Fruit fly (Drosophila melanogaster): ENCODE data around the gene S-Lap1.

S-Lap1 gene

DNA sequence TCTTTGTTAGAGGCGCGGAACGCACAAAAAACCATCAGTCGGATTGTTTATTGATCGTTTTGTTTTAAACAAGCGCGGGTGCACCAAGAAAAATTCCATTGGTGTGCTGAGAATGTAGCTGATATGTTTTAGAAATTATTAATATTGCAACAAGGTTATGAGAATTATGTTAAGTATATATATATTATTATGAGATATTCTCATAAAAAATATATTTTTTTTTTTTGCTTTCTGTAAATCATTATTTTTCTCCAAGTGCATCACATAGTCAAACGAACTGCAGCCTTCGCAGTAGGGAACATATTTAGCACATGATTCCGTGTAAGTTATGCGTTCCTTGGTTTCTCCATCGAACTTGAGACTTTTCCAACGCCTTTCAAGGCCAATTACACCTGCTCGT lies 11.9 kb downstream of the S-Lap1 start (continued):
- TF ChIP-seq CG14014 (GFP tag; IDR thresholded peaks at IDR 0.05) (no peak), CrebB (tag; optimal IDR thresholded peaks at IDR 0.05) (no peak), CG1647 (GFP tag; optimal IDR thresholded peaks at IDR 0.05) (no peak), Oli (tag; optimal IDR thresholded peaks at IDR 0.05) (peak; percentile 55), gce (GFP tag; IDR thresholded peaks at IDR 0.05) (peak; percentile 65; the same call in 1 of the 3 replicates), CoRest (tag; optimal IDR thresholded peaks at IDR 0.05) (peak; percentile 71), CG13624 (GFP tag; optimal IDR thresholded peaks at IDR 0.05) (no peak), vvl (GFP tag; IDR thresholded peaks at IDR 0.05) (peak; percentile 85), chif (GFP tag; optimal IDR thresholded peaks at IDR 0.05) (no peak), CG9817 (tag; optimal IDR thresholded peaks at IDR 0.05) (peak; percentile 37), CG9876 (GFP tag; optimal IDR thresholded peaks at IDR 0.05) (no peak), Pdp1 (GFP tag; optimal IDR thresholded peaks at IDR 0.05) (peak in 1 of 2 experiments; percentile 14), CG2875 (GFP tag; optimal IDR thresholded peaks at IDR 0.05) (peak; percentile 43), BtbVII (GFP tag; optimal IDR thresholded peaks at IDR 0.05) (no peak), CG4404 (GFP tag; IDR thresholded peaks at IDR 0.05) (peak; percentile 50; the same call in 1 of the 2 replicates), bab2 (GFP tag; optimal IDR thresholded peaks at IDR 0.05) (no peak), CG9932 (GFP tag; IDR thresholded peaks at IDR 0.05) (peak; percentile 46), CG17328 (GFP tag; IDR thresholded peaks at IDR 0.05) (peak; percentile 65), abd-A (tag; optimal IDR thresholded peaks at IDR 0.05) (peak; percentile 59), tna (GFP tag; IDR thresholded peaks at IDR 0.05; ENCODE audit: partially characterized antibody) (no peak), CG12769 (tag; optimal IDR thresholded peaks at IDR 0.05) (no peak), CG12391 (tag; optimal IDR thresholded peaks at IDR 0.05) (peak; percentile 63), CG17385 (GFP tag; optimal IDR thresholded peaks at IDR 0.05) (peak; percentile 45), CG11456 (GFP tag; IDR thresholded peaks at IDR 0.05) (peak; percentile 64; the same call in 1 of the 3 replicates), H2.0 (GFP tag; IDR thresholded peaks at IDR 0.05) (peak; percentile 52; the same call in 1 of the 2 replicates), sqz (GFP tag; optimal IDR thresholded peaks at IDR 0.05) (no peak), CG17912 (GFP tag; optimal IDR thresholded peaks at IDR 0.05) (no peak), unpg (GFP tag; optimal IDR thresholded peaks at IDR 0.05) (peak; percentile 67), HHEX (GFP tag; optimal IDR thresholded peaks at IDR 0.05) (peak; percentile 61), inv (GFP tag; IDR thresholded peaks at IDR 0.05; ENCODE audit: partially characterized antibody) (no peak), gcm (GFP tag; optimal IDR thresholded peaks at IDR 0.05) (peak; percentile 37), CG8359 (GFP tag; optimal IDR thresholded peaks at IDR 0.05; ENCODE audit: borderline replicate concordance) (peak; percentile 11), peb (GFP tag; IDR thresholded peaks at IDR 0.05) (peak; percentile 47; the same call in 1 of the 2 replicates), CG4707 (GFP tag; optimal IDR thresholded peaks at IDR 0.05) (no peak), Ptx1 (GFP tag; IDR thresholded peaks at IDR 0.05) (peak; percentile 79), wor (GFP tag; IDR thresholded peaks at IDR 0.05) (peak; percentile 31; the same call in 1 of the 2 replicates), CG11093 (GFP tag; IDR thresholded peaks at IDR 0.05) (peak; percentile 65; the same call in 1 of the 3 replicates), Hr39 (optimal IDR thresholded peaks at IDR 0.05) (no peak), CG1233 (GFP tag; optimal IDR thresholded peaks at IDR 0.05) (peak; percentile 63), CG2202 (tag; optimal IDR thresholded peaks at IDR 0.05) (peak; percentile 13), pan (optimal IDR thresholded peaks at IDR 0.05) (no peak), pan (GFP tag; optimal IDR thresholded peaks at IDR 0.05 in 1 of 2, IDR thresholded peaks at IDR 0.05 in 1 of 2) (peak in 1 of 2 experiments; percentile 87), twi (tag; optimal IDR thresholded peaks at IDR 0.05) (peak; percentile 61), h (optimal IDR thresholded peaks at IDR 0.05) (no peak), Fer2 (tag; optimal IDR thresholded peaks at IDR 0.05) (peak; percentile 42), cad (GFP tag; optimal IDR thresholded peaks at IDR 0.05) (no peak), tll (GFP tag; optimal IDR thresholded peaks at IDR 0.05) (no peak), CG11695 (GFP tag; IDR thresholded peaks at IDR 0.05) (peak; percentile 75), Lim3 (GFP tag; IDR thresholded peaks at IDR 0.05) (no peak), Rfx (GFP tag; IDR thresholded peaks at IDR 0.05) (peak; percentile 80), p53 (GFP tag; optimal IDR thresholded peaks at IDR 0.05) (no peak)

Measured in whole organism, embryonic.